Worm (Caenorhabditis elegans) whole organism, young adult: ENCODE measurements around the gene B0244.6.

ENCODE experiments used
- F23B12.7 ChIP-seq: sonication (generic microtip); optimal IDR thresholded peaks from 2 replicates; lab custom pipeline; 2017; ENCODE audit warnings: missing genetic modification characterization, mild to moderate bottlenecking, missing compliant biosample characterization, antibody characterized with exemption, moderate library complexity; ENCODE audit not compliant: insufficient read depth
- F55B11.4 ChIP-seq: sonication (generic microtip); optimal IDR thresholded peaks from 2 replicates; lab custom pipeline; 2016; ENCODE audit warnings: missing compliant biosample characterization, missing genetic modification characterization, borderline replicate concordance; ENCODE audit not compliant: insufficient read depth
- K11D2.4 ChIP-seq: fragments of 200-800 bp; sonication (Bioruptor generic); IDR thresholded peaks from 2 replicates; pipeline ENCODE4 v1.3.6; 2022; ENCODE audit warnings: missing genetic modification reagents, missing genetic modification characterization, missing compliant biosample characterization
- Y79H2A.3 ChIP-seq: fragments of 200-800 bp; sonication (Bioruptor generic); conservative IDR thresholded peaks from 2 replicates; pipeline ENCODE4 v1.3.6; 2022; ENCODE audit warnings: missing genetic modification reagents, missing genetic modification characterization, missing compliant biosample characterization
- ZK185.1 ChIP-seq: sonication (generic microtip); optimal IDR thresholded peaks from 2 replicates; lab custom pipeline; 2016; ENCODE audit warnings: mild to moderate bottlenecking, missing genetic modification characterization, missing compliant biosample characterization; ENCODE audit not compliant: poor library complexity, severe bottlenecking
- aptf-2 ChIP-seq: fragments of 200-800 bp; sonication (Bioruptor generic); conservative IDR thresholded peaks from 2 replicates; pipeline ENCODE4 v1.3.6; 2022; ENCODE audit warnings: missing genetic modification reagents, missing genetic modification characterization, missing compliant biosample characterization
- atf-7 ChIP-seq: sonication (generic microtip); optimal IDR thresholded peaks from 2 replicates; lab custom pipeline; 2017; ENCODE audit warnings: mild to moderate bottlenecking, missing genetic modification characterization, missing compliant biosample characterization
- attf-3 ChIP-seq: fragments of 200-800 bp; sonication (Bioruptor generic); conservative IDR thresholded peaks from 2 replicates; pipeline ENCODE4 v1.3.6; 2022; ENCODE audit warnings: missing genetic modification reagents, missing genetic modification characterization, missing compliant biosample characterization
- attf-5 ChIP-seq: fragments of 200-800 bp; sonication (Bioruptor generic); optimal IDR thresholded peaks from 2 replicates; lab custom pipeline; 2018; ENCODE audit warnings: mild to moderate bottlenecking, missing genetic modification characterization, missing compliant biosample characterization
- bed-1 ChIP-seq: fragments of 200-800 bp; sonication (Bioruptor generic); IDR thresholded peaks from 2 replicates; pipeline ENCODE4 v1.3.6; 2022; ENCODE audit warnings: missing genetic modification reagents, missing genetic modification characterization, missing compliant biosample characterization
- cebp-1 ChIP-seq, 2 experiments: fragments of 200-800 bp in 1 of 2; sonication (Bioruptor generic) in 1 of 2; sonication (generic microtip) in 1 of 2; IDR thresholded peaks in 1 of 2; optimal IDR thresholded peaks in 1 of 2; 2 replicates each; pipeline versions ENCODE4 v1.3.6 to Lab custom; 2017 to 2022; ENCODE audit warnings: missing compliant biosample characterization in 2 of 2, missing genetic modification characterization in 2 of 2, mild to moderate bottlenecking in 1 of 2, missing genetic modification reagents in 1 of 2, moderate library complexity in 1 of 2
- ceh-100 ChIP-seq: fragments of 200-800 bp; sonication (Bioruptor generic); IDR thresholded peaks from 2 replicates; pipeline ENCODE4 v1.3.6; 2022; ENCODE audit warnings: missing genetic modification reagents, missing genetic modification characterization, missing compliant biosample characterization
- ceh-40 ChIP-seq: fragments of 200-800 bp; sonication (Bioruptor generic); IDR thresholded peaks from 2 replicates; pipeline ENCODE4 v1.3.6; 2022; ENCODE audit warnings: missing genetic modification characterization, missing compliant biosample characterization
- ceh-79 ChIP-seq: sonication (generic microtip); optimal IDR thresholded peaks from 2 replicates; lab custom pipeline; 2017; ENCODE audit warnings: mild to moderate bottlenecking, missing genetic modification characterization, missing compliant biosample characterization
- die-1 ChIP-seq: sonication (generic microtip); optimal IDR thresholded peaks from 2 replicates; lab custom pipeline; 2016; ENCODE audit warnings: missing genotype, mild to moderate bottlenecking, missing genetic modification characterization, missing compliant biosample characterization
- dox-1 ChIP-seq: fragments of 200-800 bp; sonication (Bioruptor generic); IDR thresholded peaks from 2 replicates; pipeline ENCODE4 v1.3.6; 2022; ENCODE audit warnings: missing genetic modification reagents, missing genetic modification characterization, missing compliant biosample characterization
- ekl-4 ChIP-seq: fragments of 200-800 bp; sonication (Bioruptor generic); IDR thresholded peaks from 2 replicates; pipeline ENCODE4 v1.3.6; 2022; ENCODE audit warnings: missing genetic modification reagents, missing genetic modification characterization, missing compliant biosample characterization
- gei-17 ChIP-seq: fragments of 200-800 bp; sonication (Bioruptor generic); optimal IDR thresholded peaks from 2 replicates; lab custom pipeline; 2018; ENCODE audit warnings: mild to moderate bottlenecking, missing genetic modification characterization, missing compliant biosample characterization
- hmg-20 ChIP-seq: fragments of 200-800 bp; sonication (Bioruptor generic); IDR thresholded peaks from 2 replicates; pipeline ENCODE4 v1.3.6; 2022; ENCODE audit warnings: missing genetic modification reagents, missing genetic modification characterization, missing compliant biosample characterization
- lag-1 ChIP-seq: fragments of 200-800 bp; sonication (Bioruptor generic); IDR thresholded peaks from 2 replicates; pipeline ENCODE4 v1.3.6; 2022; ENCODE audit warnings: missing genetic modification reagents, missing genetic modification characterization, missing compliant biosample characterization
- lin-35 ChIP-seq, 3 experiments: fragments of 150-350 bp in 2 of 3; sonication (generic microtip) in 1 of 3; optimal IDR thresholded peaks; 2 replicates each; lab custom pipeline; 2014 to 2018; ENCODE audit warnings: missing biosample characterization in 3 of 3, missing genetic modification characterization in 3 of 3, missing genetic modification reagents in 3 of 3
- lin-54 ChIP-seq: fragments of 200-800 bp; sonication (Bioruptor generic); optimal IDR thresholded peaks from 2 replicates; lab custom pipeline; 2018; ENCODE audit warnings: mild to moderate bottlenecking, missing genetic modification characterization, missing compliant biosample characterization
- lir-1 ChIP-seq: fragments of 200-800 bp; sonication (Bioruptor generic); conservative IDR thresholded peaks from 2 replicates; pipeline ENCODE4 v1.3.6; 2022; ENCODE audit warnings: missing genetic modification reagents, missing genetic modification characterization, missing compliant biosample characterization
- lsl-1 ChIP-seq: fragments of 200-800 bp; sonication (Bioruptor generic); optimal IDR thresholded peaks from 2 replicates; lab custom pipeline; 2018; ENCODE audit warnings: mild to moderate bottlenecking, missing genetic modification characterization, moderate library complexity, missing compliant biosample characterization
- madf-3 ChIP-seq: fragments of 200-800 bp; sonication (Bioruptor generic); IDR thresholded peaks from 2 replicates; pipeline ENCODE4 v1.3.6; 2022; ENCODE audit warnings: missing genetic modification reagents, missing genetic modification characterization, missing compliant biosample characterization
- madf-8 ChIP-seq: fragments of 200-800 bp; sonication (Bioruptor generic); conservative IDR thresholded peaks from 2 replicates; pipeline ENCODE4 v1.3.6; 2022; ENCODE audit warnings: missing genetic modification reagents, missing genetic modification characterization, missing compliant biosample characterization
- mel-28 ChIP-seq: sonication (generic microtip); optimal IDR thresholded peaks from 2 replicates; lab custom pipeline; 2016; ENCODE audit warnings: borderline replicate concordance, mild to moderate bottlenecking, missing genetic modification characterization, missing compliant biosample characterization
- nfya-1 ChIP-seq: sonication (generic microtip); optimal IDR thresholded peaks from 2 replicates; lab custom pipeline; 2017; ENCODE audit warnings: antibody characterized with exemption, missing compliant biosample characterization, missing genetic modification characterization, borderline replicate concordance; ENCODE audit not compliant: insufficient read depth
- nfya-2 ChIP-seq: fragments of 200-800 bp; sonication (Bioruptor generic); IDR thresholded peaks from 2 replicates; pipeline ENCODE4 v1.3.6; 2022; ENCODE audit warnings: missing genetic modification reagents, missing genetic modification characterization, missing compliant biosample characterization
- nhr-120 ChIP-seq: fragments of 200-800 bp; sonication (Bioruptor generic); IDR thresholded peaks from 2 replicates; pipeline ENCODE4 v1.3.6; 2022; ENCODE audit warnings: missing genetic modification characterization, missing compliant biosample characterization
- pbrm-1 ChIP-seq: fragments of 200-800 bp; sonication (Bioruptor generic); IDR thresholded peaks from 2 replicates; pipeline ENCODE4 v1.3.6; 2022; ENCODE audit warnings: missing genetic modification reagents, missing genetic modification characterization, missing compliant biosample characterization
- rpc-1 ChIP-seq, 2 experiments: fragments of 150-350 bp in 1 of 2; sonication (generic microtip) in 1 of 2; optimal IDR thresholded peaks; 2 replicates each; lab custom pipeline; 2014 to 2018; ENCODE audit warnings: missing biosample characterization in 1 of 2, missing genetic modification characterization in 1 of 2, missing genetic modification reagents in 1 of 2, missing genotype in 1 of 2
- sdz-38 ChIP-seq: sonication (generic microtip); optimal IDR thresholded peaks from 2 replicates; lab custom pipeline; 2016; ENCODE audit warnings: missing genotype, missing genetic modification characterization, missing compliant biosample characterization
- snpc-1.3 ChIP-seq: sonication (generic microtip); optimal IDR thresholded peaks from 2 replicates; lab custom pipeline; 2017; ENCODE audit warnings: missing genetic modification characterization, mild to moderate bottlenecking, missing compliant biosample characterization, antibody characterized with exemption, moderate library complexity, missing genotype, missing genetic modification reagents; ENCODE audit not compliant: insufficient read depth
- snpc-4 ChIP-seq, 5 experiments: fragments of 150-350 bp in 1 of 5; sonication (generic microtip) in 4 of 5; optimal IDR thresholded peaks; 2 replicates each; lab custom pipeline; 2014 to 2018; ENCODE audit warnings: missing genetic modification characterization in 5 of 5, missing biosample characterization in 3 of 5, antibody characterized with exemption in 2 of 5, mild to moderate bottlenecking in 2 of 5, missing compliant biosample characterization in 2 of 5, missing genotype in 2 of 5, moderate library complexity in 2 of 5, missing genetic modification reagents in 1 of 5
- tbp1 ChIP-seq: fragments of 200-800 bp; sonication (Bioruptor generic); optimal IDR thresholded peaks from 2 replicates; lab custom pipeline; 2018; ENCODE audit warnings: mild to moderate bottlenecking, missing genetic modification characterization, missing compliant biosample characterization
- zfh-2 ChIP-seq: fragments of 200-800 bp; sonication (Bioruptor generic); conservative IDR thresholded peaks from 2 replicates; pipeline ENCODE4 v1.3.6; 2022; ENCODE audit warnings: missing genetic modification reagents, missing genetic modification characterization, missing compliant biosample characterization
- ztf-18 ChIP-seq: sonication (generic microtip); optimal IDR thresholded peaks from 2 replicates; lab custom pipeline; 2016; ENCODE audit warnings: missing genotype, mild to moderate bottlenecking, missing genetic modification characterization, missing compliant biosample characterization
- ztf-25 ChIP-seq: fragments of 200-800 bp; sonication (Bioruptor generic); IDR thresholded peaks from 2 replicates; pipeline ENCODE4 v1.3.6; 2022; ENCODE audit warnings: missing genetic modification reagents, missing genetic modification characterization, missing compliant biosample characterization

Gene B0244.6

DNA sequence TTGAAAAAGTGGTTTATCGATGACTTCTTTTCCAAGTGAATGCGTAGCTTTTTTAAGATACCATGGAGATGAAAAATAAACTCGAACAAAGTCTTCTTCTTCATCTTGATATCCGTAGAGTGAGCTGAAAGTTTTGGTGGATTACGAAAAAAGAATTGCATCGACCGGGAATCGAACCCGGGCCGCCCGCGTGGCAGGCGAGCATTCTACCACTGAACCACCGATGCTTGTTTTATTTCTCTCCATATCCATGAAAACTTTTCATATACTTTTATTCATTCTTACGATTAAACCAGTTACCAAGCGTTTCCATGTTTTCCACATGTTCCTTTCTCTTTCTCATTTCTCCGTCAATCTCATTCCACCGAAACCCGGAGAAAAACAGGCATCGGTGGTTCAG, 44.3 kb downstream of the B0244.6 start (continued):
- peak; percentile 60 for TF ChIP-seq rpc-1 (optimal IDR thresholded peaks at IDR 0.05; lab: Kevin White, UChicago)
- TF ChIP-seq rpc-1 (tag; optimal IDR thresholded peaks at IDR 0.05; lab: Kevin White, UChicago): peak; percentile 81
- TF ChIP-seq mel-28 (tag; lab: Kevin White, UChicago): no peak
- TF ChIP-seq zfh-2 (GFP tag; lab: Robert Waterston, UW): 0 out of 2 replicates have a peak, but pooled peaks have one; percentile 14
- no peak for TF ChIP-seq hmg-20 (GFP tag; lab: Robert Waterston, UW)
- no peak for TF ChIP-seq ZK185.1 (tag; lab: Kevin White, UChicago)
- no peak for TF ChIP-seq bed-1 (GFP tag; lab: Robert Waterston, UW)
- no peak for TF ChIP-seq F23B12.7 (tag; lab: Kevin White, UChicago)
- TF ChIP-seq aptf-2 (GFP tag; lab: Robert Waterston, UW): no peak
- TF ChIP-seq nfya-2 (GFP tag; lab: Robert Waterston, UW): no peak
- peak; percentile 3 for TF ChIP-seq lin-54
- no peak for TF ChIP-seq gei-17
- peak; percentile 85 for TF ChIP-seq tbp1 (GFP tag; lab: Kevin White, UChicago)
- TF ChIP-seq lsl-1 (GFP tag; lab: Kevin White, UChicago): peak; percentile 18
- TF ChIP-seq cebp-1 (GFP tag; IDR thresholded peaks at IDR 0.05; lab: Robert Waterston, UW): no peak
- TF ChIP-seq cebp-1 (tag; optimal IDR thresholded peaks at IDR 0.05; lab: Kevin White, UChicago): no peak
- no peak for TF ChIP-seq atf-7 (tag; lab: Kevin White, UChicago)
- no peak for TF ChIP-seq lin-35 (GFP tag; optimal IDR thresholded peaks at IDR 0.05; lab: Kevin White, UChicago)
- 0 out of 2 replicates have a peak, but pooled peaks have one; percentile 62 for TF ChIP-seq ztf-25 (GFP tag; lab: Robert Waterston, UW)
- TF ChIP-seq ceh-40 (GFP tag; lab: Robert Waterston, UW): no peak

DNA sequence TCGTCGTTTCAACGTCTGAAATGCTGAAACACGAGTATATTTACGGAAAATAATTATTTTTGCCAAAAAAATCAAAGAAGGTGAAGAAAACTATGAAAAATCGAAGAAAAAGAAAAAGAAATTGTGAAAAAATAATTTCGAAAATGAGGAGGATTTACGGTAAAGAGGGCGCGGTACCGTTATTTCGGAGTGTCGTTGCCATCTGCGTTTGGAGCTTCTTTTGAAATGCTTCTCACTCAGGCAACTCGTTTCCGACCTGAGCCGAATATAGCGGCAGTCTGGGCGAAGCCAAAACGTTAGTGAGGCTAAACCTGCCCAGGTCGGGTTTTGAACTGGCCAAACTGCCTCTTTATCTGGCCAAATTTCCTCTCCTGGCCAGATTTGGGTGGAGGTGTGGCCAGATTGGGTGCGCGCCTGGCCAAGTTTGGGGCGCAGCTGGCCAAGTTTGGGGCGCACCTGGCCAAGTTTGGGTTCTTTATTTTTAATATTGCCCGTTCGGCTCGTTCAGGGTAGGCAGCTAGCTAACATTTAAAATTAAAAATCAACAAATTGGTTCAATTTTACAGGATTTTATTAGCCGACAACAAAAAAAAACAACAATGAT, 46.1 kb downstream of the B0244.6 start:
- TF ChIP-seq zfh-2 (GFP tag; lab: Robert Waterston, UW) (peak; percentile 53; the same call in 1 of the 2 replicates), bed-1 (GFP tag; lab: Robert Waterston, UW) (0 out of 2 replicates have a peak, but pooled peaks have one; percentile 52), Y79H2A.3 (GFP tag; lab: Robert Waterston, UW) (0 out of 2 replicates have a peak, but pooled peaks have one; percentile 14), attf-3 (peak; percentile 81), madf-3 (GFP tag; lab: Robert Waterston, UW) (0 out of 2 replicates have a peak, but pooled peaks have one; percentile 27), dox-1 (GFP tag; lab: Robert Waterston, UW) (peak; percentile 32; the same call in 1 of the 2 replicates)

DNA sequence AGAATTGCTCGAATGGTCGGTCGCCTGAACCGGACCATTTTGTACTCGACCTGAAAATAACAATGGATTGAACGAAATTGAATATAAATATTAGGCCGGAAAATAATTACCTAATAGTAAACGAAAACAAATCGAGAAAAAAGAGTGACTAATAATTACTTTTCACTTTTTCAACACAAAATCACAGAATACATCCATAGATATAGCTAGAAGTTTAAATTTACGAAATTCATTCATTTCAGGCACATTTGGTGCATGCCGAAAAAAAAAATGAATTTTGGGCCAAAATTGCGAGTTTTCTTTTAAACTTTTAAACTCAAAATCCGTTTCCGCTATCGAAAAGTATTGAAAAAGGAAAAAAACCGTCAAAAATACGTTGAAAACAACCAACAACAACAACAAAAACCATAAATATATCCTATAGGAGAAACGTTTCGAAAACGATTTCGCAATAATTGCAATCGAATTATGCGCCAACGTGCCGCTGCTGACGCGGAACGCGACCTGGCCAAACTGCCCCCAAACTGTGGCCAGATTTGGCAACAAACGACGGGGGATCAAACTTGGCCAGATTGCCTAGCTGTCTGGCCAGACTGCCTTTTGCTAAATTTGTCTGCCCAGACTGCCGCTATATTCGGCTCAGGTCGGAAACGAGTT, 47.6 kb downstream of the B0244.6 start, which contains the start of gene Y37B11A.3:
Y37B11A.3 (minus strand) TSS at position 51 of the 657 bp plus-strand sequence.
- no peak for TF ChIP-seq hmg-20 (GFP tag; lab: Robert Waterston, UW)
- TF ChIP-seq lag-1 (GFP tag; lab: Robert Waterston, UW): no peak
- no peak for TF ChIP-seq lir-1 (GFP tag; lab: Robert Waterston, UW)
- peak; percentile 93 for TF ChIP-seq ztf-18
- TF ChIP-seq nhr-120: no peak
- no peak; the same call in 1 of the 2 replicates for TF ChIP-seq K11D2.4 (GFP tag; lab: Robert Waterston, UW)
- TF ChIP-seq F55B11.4 (tag; lab: Kevin White, UChicago): no peak
- TF ChIP-seq madf-8 (GFP tag; lab: Robert Waterston, UW): no peak
- TF ChIP-seq ekl-4 (GFP tag; lab: Robert Waterston, UW): peak; percentile 76
- TF ChIP-seq snpc-4 (GFP tag; optimal IDR thresholded peaks at IDR 0.05; lab: Kevin White, UChicago): no peak
- TF ChIP-seq snpc-4 (tag; optimal IDR thresholded peaks at IDR 0.05; lab: Kevin White, UChicago): peak in 2 of 4 experiments; percentile 7 to 41
- TF ChIP-seq ceh-79 (tag; lab: Kevin White, UChicago): no peak
- TF ChIP-seq ceh-100 (GFP tag; lab: Robert Waterston, UW): no peak
- TF ChIP-seq tbp1 (GFP tag; lab: Kevin White, UChicago): peak; percentile 42
- no peak for TF ChIP-seq snpc-1.3 (tag; lab: Kevin White, UChicago)
- no peak for TF ChIP-seq rpc-1 (optimal IDR thresholded peaks at IDR 0.05; lab: Kevin White, UChicago)
- no peak for TF ChIP-seq rpc-1 (tag; optimal IDR thresholded peaks at IDR 0.05; lab: Kevin White, UChicago)
- TF ChIP-seq die-1 (tag; lab: Kevin White, UChicago): no peak
- peak; percentile 90 for TF ChIP-seq attf-5
- peak; percentile 34 for TF ChIP-seq gei-17
- no peak for TF ChIP-seq nfya-1
- no peak for TF ChIP-seq sdz-38
- peak; percentile 64 for TF ChIP-seq pbrm-1
